Fruit fly (Drosophila melanogaster) whole organism, embryonic: ENCODE measurements around the gene CG34429.

Experiments used
- Antp ChIP-seq: fragments of 200-800 bp; sonication (Bioruptor generic); optimal IDR thresholded peaks from 3 replicates; lab custom pipeline; 2016; ENCODE audit warnings: missing biosample characterization, missing genetic modification characterization
- Awh ChIP-seq: fragments of 200-800 bp; sonication (Bioruptor generic); IDR thresholded peaks from 2 replicates; pipeline ENCODE4, ENCODE4 v1.3.6; 2022; ENCODE audit warnings: missing biosample characterization, missing genetic modification characterization
- CG10147 ChIP-seq: fragments of 200-800 bp; sonication (Bioruptor generic); optimal IDR thresholded peaks from 2 replicates; lab custom pipeline; 2019; ENCODE audit warnings: missing biosample characterization, mild to moderate bottlenecking, missing genetic modification characterization, moderate library complexity
- CG11085 ChIP-seq: fragments of 200-800 bp; sonication (Bioruptor generic); IDR thresholded peaks from 2 replicates; pipeline ENCODE4 v1.3.6; 2022; ENCODE audit warnings: missing biosample characterization, missing genetic modification characterization
- CG12391 ChIP-seq: fragments of 200-800 bp; sonication (Bioruptor generic); optimal IDR thresholded peaks from 3 replicates; lab custom pipeline; 2018; ENCODE audit warnings: missing biosample characterization, mild to moderate bottlenecking, missing genetic modification characterization, moderate library complexity
- CG12769 ChIP-seq: fragments of 200-800 bp; sonication (Bioruptor generic); optimal IDR thresholded peaks from 2 replicates; lab custom pipeline; 2019; ENCODE audit warnings: missing biosample characterization, mild to moderate bottlenecking, missing genetic modification characterization, moderate library complexity
- CG13296 ChIP-seq: fragments of 200-800 bp; sonication (Bioruptor generic); optimal IDR thresholded peaks from 3 replicates; lab custom pipeline; 2018; ENCODE audit warnings: missing biosample characterization, mild to moderate bottlenecking, missing genetic modification characterization
- CG14014 ChIP-seq: fragments of 200-800 bp; sonication (Bioruptor generic); IDR thresholded peaks from 2 replicates; pipeline ENCODE4 v1.3.6; 2022; ENCODE audit warnings: missing biosample characterization, missing genetic modification characterization
- CG14710 ChIP-seq: fragments of 200-800 bp; sonication (Bioruptor generic); optimal IDR thresholded peaks from 3 replicates; lab custom pipeline; 2019; ENCODE audit warnings: missing biosample characterization, mild to moderate bottlenecking, missing genetic modification characterization, moderate library complexity
- CG16815 ChIP-seq: fragments of 200-800 bp; sonication (Bioruptor generic); optimal IDR thresholded peaks from 3 replicates; lab custom pipeline; 2017; ENCODE audit warnings: missing biosample characterization, mild to moderate bottlenecking, missing genetic modification characterization
- CG18619 ChIP-seq: fragments of 200-800 bp; sonication (Bioruptor generic); optimal IDR thresholded peaks from 3 replicates; lab custom pipeline; 2017; ENCODE audit warnings: missing biosample characterization, mild to moderate bottlenecking, missing genetic modification characterization
- CG31224 ChIP-seq: fragments of 200-800 bp; sonication (Bioruptor generic); IDR thresholded peaks from 2 replicates; pipeline ENCODE4 v1.3.6; 2022; ENCODE audit warnings: missing biosample characterization, missing genetic modification characterization
- CG6254 ChIP-seq: fragments of 200-800 bp; sonication (Bioruptor generic); optimal IDR thresholded peaks from 3 replicates; lab custom pipeline; 2017; ENCODE audit warnings: mild to moderate bottlenecking, missing biosample characterization, missing genetic modification reagents, missing genetic modification characterization
- CG7839 ChIP-seq: fragments of 200-800 bp; sonication (Bioruptor generic); optimal IDR thresholded peaks from 3 replicates; lab custom pipeline; 2018; ENCODE audit warnings: missing biosample characterization, mild to moderate bottlenecking, missing genetic modification characterization, moderate library complexity
- CG8388 ChIP-seq: fragments of 200-800 bp; sonication (Bioruptor generic); optimal IDR thresholded peaks from 2 replicates; lab custom pipeline; 2019; ENCODE audit warnings: missing biosample characterization, mild to moderate bottlenecking, missing genetic modification characterization, moderate library complexity
- CG8478 ChIP-seq: fragments of >200 bp; optimal IDR thresholded peaks from 2 replicates; lab custom pipeline; 2018
- CG9437 ChIP-seq: fragments of 200-800 bp; sonication (Bioruptor generic); optimal IDR thresholded peaks from 2 replicates; lab custom pipeline; 2018; ENCODE audit warnings: missing biosample characterization, mild to moderate bottlenecking, missing genetic modification characterization
- CG9609 ChIP-seq: fragments of 200-800 bp; sonication (Bioruptor generic); optimal IDR thresholded peaks from 3 replicates; lab custom pipeline; 2016; ENCODE audit warnings: missing biosample characterization, missing genetic modification characterization
- CG9727 ChIP-seq: fragments of 200-800 bp; sonication (Bioruptor generic); optimal IDR thresholded peaks from 3 replicates; lab custom pipeline; 2017; ENCODE audit warnings: missing biosample characterization, mild to moderate bottlenecking, missing genetic modification characterization
- CTCF ChIP-seq: fragments of 200-800 bp; sonication (Bioruptor generic); optimal IDR thresholded peaks from 2 replicates; lab custom pipeline; 2017; ENCODE audit warnings: missing biosample characterization, mild to moderate bottlenecking, missing genetic modification characterization, moderate library complexity
- CkIIα-i1 ChIP-seq: fragments of 200-800 bp; sonication (Bioruptor generic); IDR thresholded peaks from 2 replicates; pipeline ENCODE4 v1.3.6; 2022; ENCODE audit warnings: missing biosample characterization, missing genetic modification characterization
- Fer1 ChIP-seq: fragments of 200-800 bp; sonication (Bioruptor generic); optimal IDR thresholded peaks from 2 replicates; lab custom pipeline; 2017; ENCODE audit warnings: missing biosample characterization, mild to moderate bottlenecking, missing genetic modification characterization
- GATAe ChIP-seq: fragments of 200-800 bp; sonication (Bioruptor generic); conservative IDR thresholded peaks from 2 replicates; pipeline ENCODE4 v1.3.6; 2022; ENCODE audit warnings: missing biosample characterization, missing genetic modification characterization
- Gsc ChIP-seq: fragments of 200-800 bp; sonication (Bioruptor generic); IDR thresholded peaks from 2 replicates; pipeline ENCODE4 v1.3.6; 2022; ENCODE audit warnings: missing biosample characterization, missing genetic modification characterization
- HHEX ChIP-seq: fragments of 200-800 bp; sonication (Bioruptor generic); optimal IDR thresholded peaks from 3 replicates; lab custom pipeline; 2017; ENCODE audit warnings: missing biosample characterization, mild to moderate bottlenecking, missing genetic modification characterization, missing genetic modification reagents
- Meics ChIP-seq: fragments of 200-800 bp; sonication (Bioruptor generic); optimal IDR thresholded peaks from 2 replicates; lab custom pipeline; 2017; ENCODE audit warnings: missing biosample characterization, mild to moderate bottlenecking, missing genetic modification characterization
- NFAT ChIP-seq: fragments of 200-800 bp; sonication (Bioruptor generic); IDR thresholded peaks from 2 replicates; pipeline ENCODE4 v1.3.6; 2022; ENCODE audit warnings: missing biosample characterization, missing genetic modification characterization
- Oaz ChIP-seq: fragments of 200-800 bp; sonication (Bioruptor generic); IDR thresholded peaks from 2 replicates; pipeline ENCODE4 v1.3.6; 2022; ENCODE audit warnings: missing biosample characterization, missing genetic modification characterization
- Sox100B ChIP-seq: fragments of 200-800 bp; sonication (Bioruptor generic); optimal IDR thresholded peaks from 3 replicates; lab custom pipeline; 2018; ENCODE audit warnings: missing biosample characterization, mild to moderate bottlenecking, missing genetic modification characterization
- Ssrp ChIP-seq: fragments of 200-800 bp; sonication (Bioruptor generic); optimal IDR thresholded peaks from 2 replicates; lab custom pipeline; 2018; ENCODE audit warnings: missing biosample characterization, mild to moderate bottlenecking, missing genetic modification characterization, moderate library complexity
- amos ChIP-seq: fragments of 200-800 bp; sonication (Bioruptor generic); IDR thresholded peaks from 2 replicates; pipeline ENCODE4 v1.3.6; 2022; ENCODE audit warnings: missing biosample characterization, missing genetic modification characterization; ENCODE audit not compliant: partially characterized antibody
- dan ChIP-seq: fragments of 200-800 bp; sonication (Bioruptor generic); IDR thresholded peaks from 2 replicates; pipeline ENCODE4 v1.3.6; 2022; ENCODE audit warnings: missing biosample characterization, missing genetic modification characterization
- emc ChIP-seq: fragments of 200-800 bp; sonication (Bioruptor generic); optimal IDR thresholded peaks from 2 replicates; lab custom pipeline; 2016; ENCODE audit warnings: missing biosample characterization, missing genetic modification characterization
- ems ChIP-seq: fragments of 200-800 bp; sonication (Bioruptor generic); optimal IDR thresholded peaks from 3 replicates; lab custom pipeline; 2016; ENCODE audit warnings: missing biosample characterization, missing genetic modification characterization
- fu2 ChIP-seq: fragments of 200-800 bp; sonication (Bioruptor generic); optimal IDR thresholded peaks from 2 replicates; lab custom pipeline; 2016; ENCODE audit warnings: missing biosample characterization, missing genetic modification characterization
- gem ChIP-seq: fragments of 200-800 bp; sonication (Bioruptor generic); optimal IDR thresholded peaks from 2 replicates; lab custom pipeline; 2019; ENCODE audit warnings: missing biosample characterization, mild to moderate bottlenecking, missing genetic modification characterization, moderate library complexity
- grau ChIP-seq: fragments of 200-800 bp; optimal IDR thresholded peaks from 3 replicates; lab custom pipeline; 2019; ENCODE audit warnings: missing biosample characterization, mild to moderate bottlenecking, missing genetic modification characterization, moderate library complexity
- h ChIP-seq: fragments of >200 bp; optimal IDR thresholded peaks from 2 replicates; lab custom pipeline; 2017
- ham ChIP-seq: fragments of 200-800 bp; sonication (Bioruptor generic); IDR thresholded peaks from 2 replicates; pipeline ENCODE4 v1.3.6; 2022; ENCODE audit warnings: missing biosample characterization, missing genetic modification characterization
- her ChIP-seq: fragments of 200-800 bp; sonication (Bioruptor generic); optimal IDR thresholded peaks from 2 replicates; lab custom pipeline; 2016; ENCODE audit warnings: missing biosample characterization, missing genetic modification characterization
- jing ChIP-seq: fragments of 200-800 bp; sonication (Bioruptor generic); optimal IDR thresholded peaks from 2 replicates; lab custom pipeline; 2018; ENCODE audit warnings: missing biosample characterization, mild to moderate bottlenecking, missing genetic modification characterization
- luna ChIP-seq: fragments of 200-800 bp; sonication (Bioruptor generic); optimal IDR thresholded peaks from 2 replicates; lab custom pipeline; 2016; ENCODE audit warnings: missing biosample characterization, missing genetic modification characterization
- nau ChIP-seq: fragments of 200-800 bp; sonication (Bioruptor generic); optimal IDR thresholded peaks from 3 replicates; lab custom pipeline; 2017; ENCODE audit warnings: missing biosample characterization, mild to moderate bottlenecking, missing genetic modification characterization, missing genetic modification reagents
- nerfin-1 ChIP-seq: fragments of 200-800 bp; sonication (Bioruptor generic); optimal IDR thresholded peaks from 3 replicates; lab custom pipeline; 2019; ENCODE audit warnings: missing biosample characterization, mild to moderate bottlenecking, missing genetic modification characterization, moderate library complexity
- oc ChIP-seq: fragments of 200-800 bp; sonication (Bioruptor generic); optimal IDR thresholded peaks from 2 replicates; lab custom pipeline; 2018; ENCODE audit warnings: missing biosample characterization, mild to moderate bottlenecking, missing genetic modification characterization, moderate library complexity
- org-1 ChIP-seq: fragments of 200-800 bp; sonication (Bioruptor generic); optimal IDR thresholded peaks from 2 replicates; lab custom pipeline; 2017; ENCODE audit warnings: missing biosample characterization, missing genetic modification characterization
- pita ChIP-seq: fragments of 200-800 bp; sonication (Bioruptor generic); optimal IDR thresholded peaks from 2 replicates; lab custom pipeline; 2017; ENCODE audit warnings: missing biosample characterization, mild to moderate bottlenecking, missing genetic modification characterization
- rib ChIP-seq: fragments of 200-800 bp; sonication (Bioruptor generic); IDR thresholded peaks from 2 replicates; pipeline ENCODE4 v1.3.6; 2022; ENCODE audit warnings: missing biosample characterization, missing genetic modification characterization
- row ChIP-seq: fragments of 200-800 bp; sonication (Bioruptor generic); IDR thresholded peaks from 3 replicates; pipeline ENCODE4 v1.3.6; 2022; ENCODE audit warnings: missing biosample characterization, missing genetic modification characterization
- sens ChIP-seq: fragments of 200-800 bp; sonication (Bioruptor generic); peaks from one replicate; lab custom pipeline; 2016; ENCODE audit warnings: missing biosample characterization, missing genetic modification characterization
- tll ChIP-seq, 2 experiments: fragments of 200-800 bp in 1 of 2; fragments of >200 bp in 1 of 2; sonication (Bioruptor generic) in 1 of 2; optimal IDR thresholded peaks; 2 replicates each; lab custom pipeline; 2017 to 2019; ENCODE audit warnings: missing biosample characterization in 2 of 2, missing genetic modification characterization in 2 of 2, mild to moderate bottlenecking in 1 of 2, moderate library complexity in 1 of 2
- vnd ChIP-seq: fragments of 200-800 bp; sonication (Bioruptor generic); IDR thresholded peaks from 3 replicates; pipeline ENCODE4 v1.3.6; 2022; ENCODE audit warnings: missing biosample characterization, missing genetic modification characterization; ENCODE audit not compliant: partially characterized antibody

The CG34429 gene

dm6 chr3L:13030055-13030634 lies 32.7 kb upstream of the CG34429 start (continued):
- TF ChIP-seq Fer1 (GFP tag; lab: Kevin White, UChicago): no peak
- TF ChIP-seq CG9609 (GFP tag; lab: Kevin White, UChicago): no peak
- no peak for TF ChIP-seq emc (GFP tag; lab: Kevin White, UChicago)
- peak; percentile 49 for TF ChIP-seq CG7839
- TF ChIP-seq dan (GFP tag; lab: Robert Waterston, UW): no peak
- TF ChIP-seq Awh (GFP tag; lab: Robert Waterston, UW): no peak
- peak; percentile 27 for TF ChIP-seq HHEX (GFP tag; lab: Kevin White, UChicago)
- peak; percentile 39 for TF ChIP-seq grau (tag; lab: Kevin White, UChicago)
- TF ChIP-seq oc (tag; lab: Kevin White, UChicago): peak; percentile 40
- no peak for TF ChIP-seq ham (GFP tag; lab: Robert Waterston, UW)
- TF ChIP-seq GATAe: no peak
- TF ChIP-seq CG6254 (GFP tag; lab: Kevin White, UChicago): no peak
- TF ChIP-seq Ssrp (tag; lab: Kevin White, UChicago): peak; percentile 1
- TF ChIP-seq CG8388: no peak
- TF ChIP-seq fu2 (GFP tag; lab: Kevin White, UChicago): no peak
- no peak for TF ChIP-seq rib (GFP tag; lab: Robert Waterston, UW)
- no peak for TF ChIP-seq CG8478 (lab: Kevin White, UChicago)
- no peak for TF ChIP-seq CG18619 (GFP tag; lab: Kevin White, UChicago)
- peak; percentile 79 for TF ChIP-seq sens (GFP tag; lab: Kevin White, UChicago)
- TF ChIP-seq Meics (GFP tag; lab: Kevin White, UChicago): no peak
- TF ChIP-seq pita (GFP tag; lab: Kevin White, UChicago): no peak
- no peak for TF ChIP-seq CTCF
- no peak for TF ChIP-seq tll (GFP tag; optimal IDR thresholded peaks at IDR 0.05; lab: Kevin White, UChicago)
- TF ChIP-seq vnd (GFP tag; lab: Robert Waterston, UW): no peak
- TF ChIP-seq CG9727 (GFP tag; lab: Kevin White, UChicago): no peak
- TF ChIP-seq amos: no peak
- TF ChIP-seq h (lab: Kevin White, UChicago): no peak
- TF ChIP-seq CG31224 (GFP tag; lab: Robert Waterston, UW): peak; percentile 6; the same call in 1 of the 2 replicates
- TF ChIP-seq org-1 (GFP tag; lab: Kevin White, UChicago): no peak
- TF ChIP-seq CG14710 (tag; lab: Kevin White, UChicago): no peak
- TF ChIP-seq gem (tag; lab: Kevin White, UChicago): peak; percentile 53
- no peak for TF ChIP-seq CG16815
- no peak for TF ChIP-seq ems (GFP tag; lab: Kevin White, UChicago)
- no peak for TF ChIP-seq nau (GFP tag; lab: Kevin White, UChicago)
- TF ChIP-seq her (GFP tag; lab: Kevin White, UChicago): no peak
- peak; percentile 20 for TF ChIP-seq CG12769 (tag; lab: Kevin White, UChicago)
- TF ChIP-seq luna (GFP tag; lab: Kevin White, UChicago): no peak
- peak; percentile 63 for TF ChIP-seq row (GFP tag; lab: Robert Waterston, UW)
- TF ChIP-seq CG9437 (GFP tag; lab: Kevin White, UChicago): no peak
- peak; percentile 20 for TF ChIP-seq CG12391 (tag; lab: Kevin White, UChicago)
- TF ChIP-seq Oaz (GFP tag; lab: Robert Waterston, UW): 0 out of 2 replicates have a peak, but pooled peaks have one; percentile 26
- no peak for TF ChIP-seq Gsc (GFP tag; lab: Robert Waterston, UW)
- no peak for TF ChIP-seq NFAT (GFP tag; lab: Robert Waterston, UW)
- no peak for TF ChIP-seq CG13296
- TF ChIP-seq CG10147 (GFP tag; lab: Kevin White, UChicago): no peak
- no peak for TF ChIP-seq nerfin-1
- TF ChIP-seq CkIIα-i1 (GFP tag; lab: Robert Waterston, UW): no peak
- TF ChIP-seq Sox100B (GFP tag; lab: Kevin White, UChicago): no peak
- TF ChIP-seq jing (GFP tag; lab: Kevin White, UChicago): peak; percentile 2
- no peak for TF ChIP-seq CG11085 (GFP tag; lab: Robert Waterston, UW)
- no peak for TF ChIP-seq CG14014 (GFP tag; lab: Robert Waterston, UW)
- no peak for TF ChIP-seq Antp (GFP tag; lab: Kevin White, UChicago)
